Worm (Caenorhabditis elegans): ENCODE data around the gene M163.8.
"Not testable (repeated sequence)": the region's sequence is repeated elsewhere in the genome, so short reads cannot be mapped to it uniquely, and the experiment has no call there.

M163.8 gene

DNA sequence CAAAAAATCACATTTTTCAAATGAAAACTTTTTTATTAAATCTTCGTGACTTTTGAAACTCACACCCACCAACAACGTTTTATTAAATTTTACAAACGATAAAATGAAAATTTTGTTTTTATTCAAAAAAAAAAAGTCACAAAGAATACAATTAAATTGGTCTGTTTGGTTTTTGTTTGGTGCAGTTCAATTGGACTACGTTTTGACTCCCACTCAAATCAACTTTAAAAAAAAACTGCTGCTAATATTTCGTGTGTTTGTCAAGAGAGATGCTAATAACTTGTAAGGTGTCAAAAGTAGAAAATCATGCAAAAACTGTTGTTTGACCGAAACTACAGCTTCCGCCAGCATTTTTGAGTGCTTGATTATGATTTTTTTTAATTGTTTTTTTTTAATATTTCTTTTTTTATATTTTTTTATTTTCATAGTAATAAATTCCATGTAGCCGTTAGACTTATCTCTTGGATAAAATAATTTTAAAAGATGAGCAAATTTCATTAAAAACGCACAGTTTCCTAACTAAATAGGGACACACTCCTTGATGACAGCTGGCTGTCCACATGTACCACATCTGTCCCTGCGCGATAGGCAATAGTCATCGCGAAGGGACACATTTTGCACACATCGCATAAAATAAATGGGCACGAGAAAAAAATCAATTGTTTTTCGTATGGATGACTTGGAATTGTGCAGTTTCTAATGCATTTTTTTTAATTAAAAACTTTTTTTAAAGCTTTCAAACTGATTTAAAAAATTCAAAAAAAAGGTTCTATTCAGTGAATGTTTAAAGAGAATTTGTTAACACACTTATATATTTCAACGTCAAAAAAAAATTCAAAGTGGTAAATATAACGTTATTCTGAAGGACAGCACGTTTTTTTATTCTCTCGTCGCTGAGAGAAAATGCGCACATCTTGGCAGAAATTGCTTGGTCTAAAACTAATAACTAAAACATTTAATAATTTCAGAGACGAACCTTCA is 40.7 kb downstream of the M163.8 start (continued):
- TF ChIP-seq nhr-76 (tag; optimal IDR thresholded peaks at IDR 0.05) (peak; percentile 89), nhr-28 (tag; optimal IDR thresholded peaks at IDR 0.05) (peak; percentile 73), ceh-9 (tag; optimal IDR thresholded peaks at IDR 0.05) (peak; percentile 100), egl-27 (tag; optimal IDR thresholded peaks at IDR 0.05) (peak; percentile 98), lin-15B (tag; optimal IDR thresholded peaks at IDR 0.05) (peak; percentile 49), unc-39 (tag; optimal IDR thresholded peaks at IDR 0.05) (peak; percentile 25), nfya-1 (tag; optimal IDR thresholded peaks at IDR 0.05; ENCODE audit: insufficient read depth) (peak; percentile 96), ceh-82 (tag; optimal IDR thresholded peaks at IDR 0.05) (peak; percentile 100), sea-2 (GFP tag; optimal IDR thresholded peaks at IDR 0.05) (peak; percentile 80), elt-2 (tag; optimal IDR thresholded peaks at IDR 0.05) (peak; percentile 89), nhr-23 (tag; optimal IDR thresholded peaks at IDR 0.05) (peak; percentile 99), aly-2 (tag; optimal IDR thresholded peaks at IDR 0.05) (peak; percentile 96), zag-1 (tag; optimal IDR thresholded peaks at IDR 0.05) (peak; percentile 96), pha-4 (tag; optimal IDR thresholded peaks at IDR 0.05) (peak; percentile 96), nhr-12 (tag; optimal IDR thresholded peaks at IDR 0.05) (peak; percentile 38), fkh-2 (tag; optimal IDR thresholded peaks at IDR 0.05) (peak; percentile 84)

DNA sequence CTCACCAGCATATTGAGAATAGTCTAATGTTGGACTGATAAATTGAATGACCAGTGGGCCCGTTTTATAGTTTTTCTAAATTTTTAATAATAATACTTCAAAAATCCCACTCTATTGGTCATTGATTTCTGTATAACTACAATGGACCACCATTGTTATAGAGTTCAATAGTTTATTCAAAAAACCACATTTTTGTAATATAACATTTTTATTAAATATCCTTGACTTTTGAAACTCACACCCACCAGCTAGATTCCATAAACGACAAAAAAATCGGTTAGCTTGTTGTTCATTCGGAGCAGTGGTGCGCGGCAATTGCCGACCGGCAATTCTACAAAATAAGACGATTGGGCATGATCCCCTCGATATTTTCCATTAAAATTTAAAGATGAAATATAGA is 42.6 kb downstream of the M163.8 start, which contains the start of gene nspc-18:
Gene nspc-18, minus strand, starts transcription at position 101 of the 400 bp plus-strand sequence.
- no peak for TF ChIP-seq ceh-82 (tag; optimal IDR thresholded peaks at IDR 0.05)
- TF ChIP-seq nhr-25 (tag; optimal IDR thresholded peaks at IDR 0.05), result no peak
- no peak for TF ChIP-seq pha-4 (tag; optimal IDR thresholded peaks at IDR 0.05)
- TF ChIP-seq unc-39 (tag; optimal IDR thresholded peaks at IDR 0.05), result no peak
- TF ChIP-seq skn-1 (tag; optimal IDR thresholded peaks at IDR 0.05), result no peak
- TF ChIP-seq ama-1 (optimal IDR thresholded peaks at IDR 0.05), result no peak
- no peak for TF ChIP-seq nhr-12 (tag; optimal IDR thresholded peaks at IDR 0.05)
- TF ChIP-seq lsy-12 (tag; optimal IDR thresholded peaks at IDR 0.05), result no peak
- no peak for TF ChIP-seq egl-27 (tag; optimal IDR thresholded peaks at IDR 0.05)
- TF ChIP-seq daf-12 (tag; optimal IDR thresholded peaks at IDR 0.05), result no peak

DNA sequence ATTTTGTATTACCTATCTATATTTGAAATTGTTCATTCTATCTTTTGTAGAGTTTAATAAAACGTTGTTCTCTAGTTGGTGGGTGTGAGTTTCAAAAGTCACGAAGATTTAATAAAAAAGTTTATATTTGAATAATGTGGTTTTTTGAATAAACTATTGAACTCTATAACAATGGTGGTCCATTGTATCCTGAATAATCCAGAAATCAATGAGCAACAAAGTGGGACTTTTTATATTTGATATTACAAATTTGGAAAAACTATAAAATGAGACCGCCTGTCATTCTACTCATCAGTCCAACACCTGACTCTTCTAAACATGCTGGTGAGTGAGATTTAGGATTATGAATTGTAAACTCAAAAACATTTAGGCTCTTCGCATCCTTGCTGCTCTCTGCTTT is 43.5 kb downstream of the M163.8 start, which contains the start of gene nspc-19:
Gene nspc-19, plus strand, starts transcription at position 301 of the 400 bp plus-strand sequence.
- TF ChIP-seq daf-12, mml-1, nhr-76 (tag; optimal IDR thresholded peaks at IDR 0.05): not testable (repeated sequence)

DNA sequence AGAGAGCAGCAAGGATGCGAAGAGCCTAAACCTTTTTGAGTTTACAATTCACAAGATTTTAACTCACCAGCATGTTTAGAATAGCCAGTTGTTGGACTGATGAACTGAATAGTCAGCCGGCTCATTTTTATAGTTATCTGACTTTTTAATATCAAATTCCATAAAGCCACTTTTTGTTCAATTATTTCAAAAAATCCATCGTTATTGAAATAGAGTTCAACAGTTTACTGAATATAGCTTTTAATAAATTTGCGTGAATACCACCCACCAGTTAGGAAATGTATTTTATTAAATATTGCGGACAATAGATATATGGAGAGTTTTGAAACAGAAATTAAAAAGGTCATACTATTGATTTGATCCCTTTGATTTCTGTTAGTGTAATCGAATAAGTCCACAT is 45.2 kb downstream of the M163.8 start, which contains the start of gene nspc-20:
Gene nspc-20, minus strand, starts transcription at position 101 of the 400 bp plus-strand sequence.
- TF ChIP-seq lin-15B (tag; optimal IDR thresholded peaks at IDR 0.05) (no peak), nhr-43 (tag; optimal IDR thresholded peaks at IDR 0.05; ENCODE audit: poor library complexity, severe bottlenecking) (no peak), pha-4 (tag; optimal IDR thresholded peaks at IDR 0.05) (no peak), nhr-12 (tag; optimal IDR thresholded peaks at IDR 0.05) (no peak)

DNA sequence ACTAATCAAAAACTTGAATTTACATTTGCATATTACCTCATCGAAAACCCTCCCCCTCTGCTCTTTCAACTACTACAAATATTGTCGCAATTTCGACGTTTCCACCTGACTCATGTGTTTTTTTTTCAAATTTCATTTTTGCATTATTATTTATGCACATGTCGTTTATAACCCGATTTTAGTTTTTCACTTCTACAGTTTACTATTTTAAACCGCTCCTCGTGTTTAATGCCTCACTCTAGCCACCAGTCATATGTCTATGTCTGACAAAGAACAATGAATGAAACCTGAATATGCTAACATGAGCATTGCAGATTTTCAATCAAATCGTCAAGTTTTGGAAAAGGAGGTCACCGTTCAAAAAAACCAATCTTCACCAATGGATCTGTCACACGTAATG is 49.2 kb downstream of the M163.8 start, which contains the start of gene T24C2.5:
Gene T24C2.5, plus strand, starts transcription at position 301 of the 400 bp plus-strand sequence.
- TF ChIP-seq pqm-1 (tag; optimal IDR thresholded peaks at IDR 0.05) (peak; percentile 0), lin-39 (tag; optimal IDR thresholded peaks at IDR 0.05) (no peak)

DNA sequence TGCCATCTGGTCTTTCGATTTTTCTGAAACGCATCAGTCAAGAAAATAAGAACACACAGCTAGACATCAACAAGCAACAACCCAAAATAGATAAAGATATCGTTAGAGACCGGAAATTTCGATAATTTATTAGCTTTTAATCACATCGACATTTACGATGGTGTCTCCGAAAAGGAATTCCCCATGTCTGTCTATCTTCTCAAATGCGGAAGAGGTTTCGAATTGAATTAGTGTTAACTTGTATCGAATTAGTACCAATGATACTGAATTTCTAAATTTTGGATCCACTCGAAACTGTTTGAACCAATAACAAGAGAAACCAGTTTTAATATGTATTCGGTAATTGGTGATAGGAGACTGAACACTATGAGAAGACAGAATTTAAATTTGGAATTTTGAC is 49.7 kb downstream of the M163.8 start:
- TF ChIP-seq ceh-9 (tag; optimal IDR thresholded peaks at IDR 0.05), result no peak
- no peak for TF ChIP-seq mml-1 (tag; optimal IDR thresholded peaks at IDR 0.05)
- no peak for TF ChIP-seq elt-3 (tag; optimal IDR thresholded peaks at IDR 0.05)
- TF ChIP-seq sea-2 (GFP tag; optimal IDR thresholded peaks at IDR 0.05), result no peak
- no peak for TF ChIP-seq nhr-237 (tag; optimal IDR thresholded peaks at IDR 0.05)
- TF ChIP-seq ZK546.5 (tag; optimal IDR thresholded peaks at IDR 0.05), result no peak
- no peak for TF ChIP-seq ama-1 (optimal IDR thresholded peaks at IDR 0.05)
- TF ChIP-seq nhr-28 (tag; optimal IDR thresholded peaks at IDR 0.05), result no peak
- TF ChIP-seq tbx-2 (tag; optimal IDR thresholded peaks at IDR 0.05), result no peak
- no peak for TF ChIP-seq fkh-2 (tag; optimal IDR thresholded peaks at IDR 0.05)
- TF ChIP-seq lsy-12 (tag; optimal IDR thresholded peaks at IDR 0.05), result no peak
- TF ChIP-seq fkh-10 (GFP tag; optimal IDR thresholded peaks at IDR 0.05), result no peak
- TF ChIP-seq ztf-4 (tag; optimal IDR thresholded peaks at IDR 0.05), result no peak
